Fruit fly (Drosophila melanogaster): ENCODE data around the gene Fdx1.

DNA sequence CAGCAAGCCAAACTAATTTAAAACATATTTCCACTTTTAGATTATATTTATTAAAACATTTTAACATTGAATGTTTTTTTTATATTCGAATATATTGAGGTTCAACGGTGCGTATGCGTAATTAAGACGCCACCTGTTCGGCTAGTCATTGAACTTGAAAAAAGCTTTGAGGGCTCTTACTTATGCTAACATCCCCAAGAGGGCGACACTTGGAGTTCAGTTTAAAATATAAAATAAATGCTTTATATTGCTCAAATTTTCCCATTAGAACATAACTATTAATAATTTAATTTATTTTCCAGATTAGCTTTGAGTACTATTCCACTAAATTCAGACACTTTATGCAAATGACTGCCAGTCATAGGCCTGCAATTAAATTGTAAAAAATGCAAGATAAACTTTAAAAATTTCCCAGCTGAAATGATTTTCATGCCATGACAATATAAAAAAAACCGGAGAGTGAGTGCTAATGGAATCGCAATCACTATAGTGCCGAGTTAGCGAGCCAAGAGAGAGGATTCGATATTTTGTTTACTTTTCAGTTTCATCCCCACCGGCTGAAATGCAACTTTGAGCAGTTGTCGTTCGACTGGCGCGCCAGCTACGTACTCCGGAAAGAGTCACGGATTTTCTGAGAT is 37.2 kb downstream of the Fdx1 start, which contains the start of gene PGRP-LA:
- TF ChIP-seq brk (GFP tag; optimal IDR thresholded peaks at IDR 0.05) (no peak), CrebA (GFP tag; optimal IDR thresholded peaks at IDR 0.05; ENCODE audit: borderline replicate concordance) (no peak), OdsH (GFP tag; optimal IDR thresholded peaks at IDR 0.05) (no peak)
